Fruit fly (Drosophila melanogaster): ENCODE results near the gene Cdk12.

Gene Cdk12

DNA sequence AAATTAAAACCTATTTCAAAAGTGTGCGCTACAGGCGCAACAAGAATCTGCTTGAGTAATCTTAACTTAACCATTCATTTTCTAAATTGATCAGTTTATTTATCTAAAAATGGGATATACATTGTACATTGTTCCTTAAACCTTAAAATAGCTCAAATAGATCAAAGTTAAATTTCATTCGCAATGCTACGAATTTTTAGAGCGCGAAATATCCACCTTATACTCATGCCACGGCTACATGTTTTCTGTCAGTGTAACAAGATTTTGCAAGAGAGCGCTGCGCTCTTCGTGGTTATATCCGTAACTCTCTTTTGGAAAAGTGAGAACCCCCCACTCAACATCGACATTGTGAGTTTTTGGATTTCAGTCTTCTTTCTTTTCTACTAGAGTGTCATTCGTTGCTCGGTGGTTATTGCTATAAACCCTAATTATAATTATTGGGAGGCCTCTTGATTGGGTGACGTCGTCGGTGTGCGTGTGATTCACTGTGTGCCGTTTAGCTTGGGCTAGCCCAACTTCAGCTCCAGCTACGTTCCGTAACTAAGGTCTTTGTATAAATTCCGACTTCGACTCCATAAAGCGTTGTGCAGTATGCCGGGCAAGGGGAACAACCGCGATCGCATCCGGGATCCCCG, 6.5 kb upstream of the Cdk12 start (continued):
- TF ChIP-seq CG6689 (GFP tag; IDR thresholded peaks at IDR 0.05) (0 out of 2 replicates have a peak, but pooled peaks have one; percentile 9), CG7839 (tag; optimal IDR thresholded peaks at IDR 0.05) (peak; percentile 35), cad (GFP tag; optimal IDR thresholded peaks at IDR 0.05) (no peak), CG15011 (GFP tag; optimal IDR thresholded peaks at IDR 0.05) (no peak), Adf1 (GFP tag; IDR thresholded peaks at IDR 0.05) (no peak), otp (GFP tag; IDR thresholded peaks at IDR 0.05) (0 out of 3 replicates have a peak, but pooled peaks have one; percentile 17), CG9727 (GFP tag; optimal IDR thresholded peaks at IDR 0.05) (peak; percentile 15), CG18764 (GFP tag; optimal IDR thresholded peaks at IDR 0.05) (no peak), dan (GFP tag; IDR thresholded peaks at IDR 0.05) (no peak), Side (GFP tag; optimal IDR thresholded peaks at IDR 0.05) (no peak), klu (GFP tag; IDR thresholded peaks at IDR 0.05) (no peak), CG7745 (tag; optimal IDR thresholded peaks at IDR 0.05) (peak; percentile 37), jing (GFP tag; optimal IDR thresholded peaks at IDR 0.05) (no peak), Hey (tag; optimal IDR thresholded peaks at IDR 0.05) (no peak), CG1602 (GFP tag; optimal IDR thresholded peaks at IDR 0.05) (no peak), pfk (GFP tag; optimal IDR thresholded peaks at IDR 0.05) (no peak), CG12236 (GFP tag; optimal IDR thresholded peaks at IDR 0.05) (no peak), CkIIα-i1 (GFP tag; IDR thresholded peaks at IDR 0.05) (no peak), Mrtf (GFP tag; IDR thresholded peaks at IDR 0.05) (no peak), Scr (GFP tag; IDR thresholded peaks at IDR 0.05; ENCODE audit: partially characterized antibody) (no peak), sug (tag; optimal IDR thresholded peaks at IDR 0.05) (no peak), Abd-B (GFP tag; optimal IDR thresholded peaks at IDR 0.05) (no peak), ranshi (GFP tag; IDR thresholded peaks at IDR 0.05) (no peak), CG13287 (GFP tag; IDR thresholded peaks at IDR 0.05; ENCODE audit: partially characterized antibody) (no peak), mld (GFP tag; IDR thresholded peaks at IDR 0.05; ENCODE audit: partially characterized antibody) (no peak), gcm (GFP tag; optimal IDR thresholded peaks at IDR 0.05) (no peak), hb (GFP tag; IDR thresholded peaks at IDR 0.05; ENCODE audit: partially characterized antibody) (no peak), Hmx (GFP tag; optimal IDR thresholded peaks at IDR 0.05) (no peak), CG15601 (tag; optimal IDR thresholded peaks at IDR 0.05) (no peak), zf30C (GFP tag; optimal IDR thresholded peaks at IDR 0.05) (peak; percentile 82), CG9932 (GFP tag; IDR thresholded peaks at IDR 0.05) (no peak), CG8765 (GFP tag; IDR thresholded peaks at IDR 0.05) (no peak), ERR (GFP tag; optimal IDR thresholded peaks at IDR 0.05) (no peak), pho (GFP tag; optimal IDR thresholded peaks at IDR 0.05) (peak; percentile 42), Sox102F (GFP tag; optimal IDR thresholded peaks at IDR 0.05) (peak; percentile 44), Elba2 (GFP tag; optimal IDR thresholded peaks at IDR 0.05) (no peak), vfl (GFP tag; optimal IDR thresholded peaks at IDR 0.05) (no peak), Sin3A (optimal IDR thresholded peaks at IDR 0.05) (no peak), CG3407 (GFP tag; optimal IDR thresholded peaks at IDR 0.05) (peak; percentile 22), Lim3 (GFP tag; IDR thresholded peaks at IDR 0.05) (no peak), Dp (GFP tag; optimal IDR thresholded peaks at IDR 0.05) (no peak), ssp (GFP tag; IDR thresholded peaks at IDR 0.05) (no peak), CG16815 (GFP tag; optimal IDR thresholded peaks at IDR 0.05) (no peak), CG11695 (GFP tag; IDR thresholded peaks at IDR 0.05) (peak; percentile 43; the same call in 1 of the 3 replicates), CG9797 (GFP tag; optimal IDR thresholded peaks at IDR 0.05) (no peak), danr (GFP tag; IDR thresholded peaks at IDR 0.05) (no peak), sens (GFP tag) (peak; percentile 90), phol (tag; optimal IDR thresholded peaks at IDR 0.05) (peak; percentile 39), dmrt11E (tag; optimal IDR thresholded peaks at IDR 0.05) (peak; percentile 38), Vsx1 (GFP tag; optimal IDR thresholded peaks at IDR 0.05) (no peak), inv (GFP tag; IDR thresholded peaks at IDR 0.05; ENCODE audit: partially characterized antibody) (no peak)

Measured in whole organism, embryonic.